Worm (Caenorhabditis elegans) whole organism, L2 larva: ENCODE results near the gene let-858.

Experiments used
- ama-1 ChIP-seq: fragments of 150-350 bp; optimal IDR thresholded peaks from 2 replicates; lab custom pipeline; 2018; ENCODE audit warnings: inconsistent platforms
- blmp-1 ChIP-seq: sonication (generic microtip); optimal IDR thresholded peaks from 2 replicates; lab custom pipeline; 2017; ENCODE audit warnings: missing genetic modification characterization, mild to moderate bottlenecking, missing compliant biosample characterization, antibody characterized with exemption, moderate library complexity; ENCODE audit not compliant: insufficient read depth
- ceh-16 ChIP-seq: fragments of 150-350 bp; optimal IDR thresholded peaks from 2 replicates; lab custom pipeline; 2014; ENCODE audit warnings: missing biosample characterization, missing genetic modification characterization
- elt-1 ChIP-seq: fragments of 150-350 bp; optimal IDR thresholded peaks from 2 replicates; lab custom pipeline; 2014; ENCODE audit warnings: missing biosample characterization, missing genetic modification characterization
- nhr-23 ChIP-seq: fragments of 150-350 bp; optimal IDR thresholded peaks from 2 replicates; lab custom pipeline; 2014; ENCODE audit warnings: missing biosample characterization, missing genetic modification reagents, missing genetic modification characterization
- nhr-25 ChIP-seq: fragments of 150-350 bp; sonication (generic microtip); optimal IDR thresholded peaks from 3 replicates; lab custom pipeline; 2014; ENCODE audit warnings: missing biosample characterization, missing genetic modification characterization

Gene let-858

DNA sequence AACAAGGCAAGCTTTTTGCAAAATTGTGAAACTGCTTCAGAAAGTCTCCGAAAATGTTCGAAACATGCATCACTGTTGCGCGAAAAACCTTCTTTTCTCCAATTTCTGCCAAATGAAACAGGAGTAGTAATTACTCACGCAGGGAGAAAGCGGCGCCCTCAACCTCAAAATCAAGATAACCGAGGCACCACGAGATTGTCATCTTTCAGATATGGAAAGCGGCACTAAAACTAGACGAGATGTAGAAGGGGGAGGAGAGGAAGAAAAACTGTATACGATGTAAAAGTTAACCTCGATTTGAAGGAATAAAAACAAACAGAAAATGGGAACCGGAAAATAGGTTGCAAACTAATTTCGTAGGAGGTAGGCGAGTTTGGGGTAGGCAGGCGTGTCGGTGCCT lies 54.4 kb downstream of the let-858 start:
- no peak for TF ChIP-seq nhr-25
- TF ChIP-seq blmp-1 (tag; lab: Kevin White, UChicago) = peak; percentile 8
- TF ChIP-seq nhr-23 (tag; lab: Kevin White, UChicago) = peak; percentile 81
- TF ChIP-seq ceh-16 (tag; lab: Kevin White, UChicago) = peak; percentile 81
- TF ChIP-seq ama-1 = no peak
- TF ChIP-seq elt-1 (tag; lab: Kevin White, UChicago) = peak; percentile 79
